Worm (Caenorhabditis elegans) whole organism, young adult: ENCODE results near the gene C01B10.9.

Experiments used
- ama-1 ChIP-seq, 3 experiments: fragments of 150-350 bp in 1 of 3; sonication (generic microtip) in 2 of 3; optimal IDR thresholded peaks; 2 replicates each; lab custom pipeline; 2014 to 2018; ENCODE audit warnings: missing biosample characterization in 2 of 3, missing genetic modification characterization in 2 of 3, missing genetic modification reagents in 2 of 3
- ceh-79 ChIP-seq: sonication (generic microtip); optimal IDR thresholded peaks from 2 replicates; lab custom pipeline; 2017; ENCODE audit warnings: mild to moderate bottlenecking, missing genetic modification characterization, missing compliant biosample characterization
- madf-10 ChIP-seq: sonication (generic microtip); optimal IDR thresholded peaks from 2 replicates; lab custom pipeline; 2016; ENCODE audit warnings: mild to moderate bottlenecking, missing genetic modification characterization, missing compliant biosample characterization

ce11 chrIV:6582604-6583003 lies 49.4 kb upstream of the C01B10.9 start, which contains the start of gene odr-8:
- TF ChIP-seq madf-10 (tag; lab: Kevin White, UChicago) (no peak), ceh-79 (tag; lab: Kevin White, UChicago) (no peak), ama-1 (optimal IDR thresholded peaks at IDR 0.05; lab: Kevin White, UChicago) (no peak), ama-1 (GFP tag; optimal IDR thresholded peaks at IDR 0.05; lab: Kevin White, UChicago) (no peak)
